Worm (Caenorhabditis elegans): Measurements from ENCODE around the gene spp-16.

spp-16 gene

DNA sequence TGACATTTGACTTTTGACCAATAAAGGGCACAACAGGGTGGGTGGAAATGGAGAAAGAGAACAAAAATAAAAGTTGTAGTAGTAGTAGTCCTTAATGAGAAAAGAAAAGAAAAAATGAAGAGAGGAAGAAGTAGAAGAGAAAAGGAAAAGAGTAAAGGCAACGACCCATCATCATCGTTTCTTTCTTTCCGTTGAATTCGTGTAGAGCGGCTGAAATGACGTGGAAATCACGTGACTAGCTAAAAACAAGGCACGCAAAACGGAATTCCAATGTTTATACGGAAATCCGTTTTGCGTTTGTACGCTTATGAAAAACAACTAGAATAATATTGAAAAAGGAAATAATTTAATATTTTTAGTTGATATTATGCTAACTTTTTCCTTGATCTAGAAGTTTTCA, 33.5 kb downstream of the spp-16 start:
- TF ChIP-seq dmd-4 (tag; optimal IDR thresholded peaks at IDR 0.05), result no peak
- no peak for TF ChIP-seq mab-5 (tag; optimal IDR thresholded peaks at IDR 0.05)
- no peak for TF ChIP-seq nhr-23 (tag; optimal IDR thresholded peaks at IDR 0.05)
- peak; percentile 9 for TF ChIP-seq sma-3 (GFP tag; optimal IDR thresholded peaks at IDR 0.05)
- TF ChIP-seq blmp-1 (tag; optimal IDR thresholded peaks at IDR 0.05; ENCODE audit: insufficient read depth), result peak; percentile 78
- peak; percentile 8 for TF ChIP-seq F13H6.1 (tag; optimal IDR thresholded peaks at IDR 0.05)
- no peak for TF ChIP-seq gmeb-1 (tag; optimal IDR thresholded peaks at IDR 0.05)
- TF ChIP-seq ZK546.5 (tag; optimal IDR thresholded peaks at IDR 0.05), result no peak
- TF ChIP-seq lin-13 (GFP tag; optimal IDR thresholded peaks at IDR 0.05), result no peak
- peak; percentile 75 for TF ChIP-seq sma-9 (GFP tag; optimal IDR thresholded peaks at IDR 0.05)
- TF ChIP-seq sma-9 (tag; optimal IDR thresholded peaks at IDR 0.05), result no peak
- TF ChIP-seq snpc-4 (tag; optimal IDR thresholded peaks at IDR 0.05), result no peak
- TF ChIP-seq lin-11 (tag; optimal IDR thresholded peaks at IDR 0.05), result no peak
- no peak for TF ChIP-seq R02D3.7 (tag; optimal IDR thresholded peaks at IDR 0.05)
- TF ChIP-seq crh-2 (tag; optimal IDR thresholded peaks at IDR 0.05), result peak; percentile 92
- peak; percentile 39 for TF ChIP-seq nhr-21 (tag; optimal IDR thresholded peaks at IDR 0.05)
- TF ChIP-seq elt-1 (tag; optimal IDR thresholded peaks at IDR 0.05), result no peak
- TF ChIP-seq ceh-82 (tag; optimal IDR thresholded peaks at IDR 0.05), result no peak
- TF ChIP-seq egl-27 (tag; optimal IDR thresholded peaks at IDR 0.05), result no peak
- TF ChIP-seq nhr-12 (tag; optimal IDR thresholded peaks at IDR 0.05), result no peak
- no peak for TF ChIP-seq lin-39 (tag; optimal IDR thresholded peaks at IDR 0.05)
- TF ChIP-seq peb-1 (tag; optimal IDR thresholded peaks at IDR 0.05), result no peak
- no peak for TF ChIP-seq unc-62 (GFP tag; optimal IDR thresholded peaks at IDR 0.05)
- TF ChIP-seq ceh-16 (tag; optimal IDR thresholded peaks at IDR 0.05), result no peak
- peak; percentile 35 for TF ChIP-seq nhr-25 (tag; optimal IDR thresholded peaks at IDR 0.05)
- no peak for TF ChIP-seq ztf-1 (GFP tag; conservative IDR thresholded peaks at IDR 0.05)
- TF ChIP-seq nhr-10 (tag; optimal IDR thresholded peaks at IDR 0.05), result no peak
- TF ChIP-seq nhr-237 (tag; optimal IDR thresholded peaks at IDR 0.05), result no peak
- TF ChIP-seq ama-1 (optimal IDR thresholded peaks at IDR 0.05), result no peak
- peak in 1 of 2 experiments; percentile 48 for TF ChIP-seq lsy-2 (tag; optimal IDR thresholded peaks at IDR 0.05)
- TF ChIP-seq zag-1 (tag; optimal IDR thresholded peaks at IDR 0.05), result no peak
- no peak for TF ChIP-seq nhr-11 (tag; optimal IDR thresholded peaks at IDR 0.05)
- TF ChIP-seq Y55F3AM.14 (GFP tag; optimal IDR thresholded peaks at IDR 0.05), result peak; percentile 70
- peak; percentile 0 for TF ChIP-seq sem-4 (tag; optimal IDR thresholded peaks at IDR 0.05)
- TF ChIP-seq ztf-11 (tag; optimal IDR thresholded peaks at IDR 0.05), result no peak
- TF ChIP-seq nhr-77 (tag; optimal IDR thresholded peaks at IDR 0.05), result no peak
- peak; percentile 32 for TF ChIP-seq fos-1 (tag; optimal IDR thresholded peaks at IDR 0.05)
- TF ChIP-seq nhr-6 (tag; optimal IDR thresholded peaks at IDR 0.05), result no peak
- no peak for TF ChIP-seq elt-3 (tag; optimal IDR thresholded peaks at IDR 0.05)
- no peak for TF ChIP-seq aly-2 (tag; optimal IDR thresholded peaks at IDR 0.05)
- TF ChIP-seq C34F6.9 (tag; optimal IDR thresholded peaks at IDR 0.05), result peak; percentile 51
- TF ChIP-seq skn-1 (tag; optimal IDR thresholded peaks at IDR 0.05), result no peak
- TF ChIP-seq alr-1 (tag; optimal IDR thresholded peaks at IDR 0.05), result no peak
- TF ChIP-seq mbf-1 (tag; optimal IDR thresholded peaks at IDR 0.05), result no peak
- no peak for TF ChIP-seq unc-39 (tag; optimal IDR thresholded peaks at IDR 0.05)
- peak; percentile 19 for TF ChIP-seq unc-55 (GFP tag; optimal IDR thresholded peaks at IDR 0.05)
- TF ChIP-seq mdl-1 (tag; optimal IDR thresholded peaks at IDR 0.05), result peak; percentile 19 to 40
- peak; percentile 7 for TF ChIP-seq ztf-4 (tag; optimal IDR thresholded peaks at IDR 0.05)
- TF ChIP-seq nhr-129 (tag; optimal IDR thresholded peaks at IDR 0.05), result peak; percentile 45
